Worm (Caenorhabditis elegans): ENCODE measurements around the gene mps-1.

DNA sequence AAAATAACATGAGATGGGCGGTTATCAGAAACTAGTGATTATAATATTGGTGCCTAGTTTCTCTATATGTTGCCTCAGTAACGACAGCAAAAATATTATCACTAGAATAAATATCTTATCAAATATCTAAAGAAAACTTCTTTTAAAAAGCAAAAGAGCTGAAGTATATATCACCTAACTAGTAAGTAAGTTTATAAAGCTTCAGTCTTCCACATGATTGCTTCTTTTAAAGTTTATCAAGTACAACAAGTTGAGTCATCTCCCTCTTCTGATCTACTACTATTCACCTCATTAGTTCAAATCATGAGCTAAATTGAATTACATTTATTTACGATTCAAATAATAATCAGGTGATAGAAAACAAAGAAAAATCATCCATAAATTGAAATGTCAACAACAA is 6.1 kb downstream of the mps-1 start:
- no peak for TF ChIP-seq pha-2 (tag; optimal IDR thresholded peaks at IDR 0.05)
- TF ChIP-seq ceh-22 (tag; optimal IDR thresholded peaks at IDR 0.05), result no peak
- no peak for TF ChIP-seq pqm-1 (tag; optimal IDR thresholded peaks at IDR 0.05)
- no peak for TF ChIP-seq ceh-45 (GFP tag; IDR thresholded peaks at IDR 0.05)
- TF ChIP-seq dve-1 (tag; optimal IDR thresholded peaks at IDR 0.05), result no peak
- no peak for TF ChIP-seq ama-1 (optimal IDR thresholded peaks at IDR 0.05)
- no peak for TF ChIP-seq tbx-2 (tag; optimal IDR thresholded peaks at IDR 0.05)
- no peak for TF ChIP-seq nfya-1 (tag; optimal IDR thresholded peaks at IDR 0.05)
- no peak for TF ChIP-seq ceh-18 (tag; optimal IDR thresholded peaks at IDR 0.05)
- TF ChIP-seq rnt-1 (tag; optimal IDR thresholded peaks at IDR 0.05), result no peak
- no peak for TF ChIP-seq fkh-10 (GFP tag; optimal IDR thresholded peaks at IDR 0.05)
